Worm (Caenorhabditis elegans) whole organism, early embryonic: ENCODE data around the gene xdh-1.

ENCODE experiments used
- B0310.2 ChIP-seq: sonication (generic microtip); optimal IDR thresholded peaks from 2 replicates; lab custom pipeline; 2016; ENCODE audit warnings: mild to moderate bottlenecking, missing genetic modification characterization, missing compliant biosample characterization
- aly-1 ChIP-seq: sonication (generic microtip); optimal IDR thresholded peaks from 2 replicates; lab custom pipeline; 2016; ENCODE audit warnings: missing genetic modification characterization, missing compliant biosample characterization
- ama-1 ChIP-seq: fragments of 150-350 bp; optimal IDR thresholded peaks from 2 replicates; lab custom pipeline; 2014
- flt-1 ChIP-seq: fragments of 200-800 bp; sonication (Bioruptor generic); IDR thresholded peaks from 2 replicates; pipeline ENCODE4 v1.3.6; 2022; ENCODE audit warnings: missing genetic modification characterization, missing compliant biosample characterization

DNA sequence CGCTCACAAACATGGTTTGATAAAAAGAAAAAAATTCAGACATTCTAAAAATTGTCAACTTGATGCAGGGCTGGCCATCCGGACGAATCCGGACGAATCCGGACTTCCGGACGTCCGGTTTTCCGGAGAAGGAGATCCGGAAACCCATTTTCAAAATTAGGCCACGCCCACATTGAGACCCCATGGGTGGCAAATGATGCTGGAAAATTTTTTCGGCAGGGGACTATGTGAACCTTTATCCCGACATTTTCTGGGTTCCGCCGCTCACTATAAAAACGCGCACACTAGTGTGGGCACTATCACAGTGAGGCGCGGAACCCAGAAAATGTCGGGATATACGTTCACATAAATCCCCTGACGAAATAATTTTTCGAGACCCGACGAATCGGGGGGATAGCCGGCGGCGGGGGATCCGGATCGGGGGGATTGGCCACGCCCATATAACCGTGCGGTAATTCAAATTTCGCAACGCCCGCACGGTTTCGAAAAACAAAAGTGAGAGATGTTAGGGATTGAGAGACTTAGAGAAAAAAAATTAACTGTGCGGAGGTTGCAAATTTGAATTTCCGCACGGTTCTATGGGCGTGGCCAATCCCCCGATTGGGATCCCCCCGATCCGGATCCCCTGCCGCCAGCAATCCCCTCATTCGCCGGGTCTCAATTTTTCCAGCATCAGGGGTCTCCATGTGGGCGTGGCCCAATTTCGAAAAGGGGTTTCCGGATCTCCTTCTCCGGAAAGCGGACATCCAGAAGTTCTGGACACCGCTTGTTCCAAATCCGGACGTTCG lies 24.7 kb downstream of the xdh-1 start:
- TF ChIP-seq B0310.2 (tag; lab: Kevin White, UChicago), result no peak
- no peak for TF ChIP-seq ama-1 (lab: Kevin White, UChicago)
- TF ChIP-seq flt-1 (GFP tag; lab: Robert Waterston, UW), result no peak
- TF ChIP-seq aly-1 (tag; lab: Kevin White, UChicago), result no peak
